Fruit fly (Drosophila melanogaster): ENCODE measurements around the gene CG11670.

CG11670 gene

dm6 chr3R:13017623-13018036 lies 24.2 kb upstream of the CG11670 start:
- TF ChIP-seq CG17801 (GFP tag; optimal IDR thresholded peaks at IDR 0.05; ENCODE audit: partially characterized antibody): no peak

- TF ChIP-seq CG17801 (GFP tag; optimal IDR thresholded peaks at IDR 0.05; ENCODE audit: partially characterized antibody): no peak
Observed at dm6 chr3R:13018284-13018900, 23.5 kb upstream of the CG11670 start.

DNA sequence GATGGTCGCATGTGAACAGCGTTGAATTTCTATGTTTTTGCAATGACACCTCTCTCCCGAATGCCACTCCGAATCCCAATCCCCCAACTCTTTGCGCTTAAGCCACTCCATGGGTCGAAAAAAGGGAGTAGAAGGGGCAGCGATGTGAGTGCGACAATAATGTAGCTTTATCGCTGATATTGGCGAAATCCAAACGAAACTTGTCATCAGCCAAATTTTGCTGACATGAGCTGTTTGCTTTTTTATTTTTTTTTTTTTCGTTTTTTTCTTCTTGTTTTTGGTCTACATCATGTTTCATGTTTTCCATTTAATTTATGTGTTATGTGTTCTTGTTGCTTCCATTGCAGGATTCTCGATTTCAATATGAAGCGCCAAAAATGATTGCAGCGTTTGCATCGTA lies 22.9 kb upstream of the CG11670 start:
- TF ChIP-seq CG17801 (GFP tag; optimal IDR thresholded peaks at IDR 0.05; ENCODE audit: partially characterized antibody): peak; percentile 18

DNA sequence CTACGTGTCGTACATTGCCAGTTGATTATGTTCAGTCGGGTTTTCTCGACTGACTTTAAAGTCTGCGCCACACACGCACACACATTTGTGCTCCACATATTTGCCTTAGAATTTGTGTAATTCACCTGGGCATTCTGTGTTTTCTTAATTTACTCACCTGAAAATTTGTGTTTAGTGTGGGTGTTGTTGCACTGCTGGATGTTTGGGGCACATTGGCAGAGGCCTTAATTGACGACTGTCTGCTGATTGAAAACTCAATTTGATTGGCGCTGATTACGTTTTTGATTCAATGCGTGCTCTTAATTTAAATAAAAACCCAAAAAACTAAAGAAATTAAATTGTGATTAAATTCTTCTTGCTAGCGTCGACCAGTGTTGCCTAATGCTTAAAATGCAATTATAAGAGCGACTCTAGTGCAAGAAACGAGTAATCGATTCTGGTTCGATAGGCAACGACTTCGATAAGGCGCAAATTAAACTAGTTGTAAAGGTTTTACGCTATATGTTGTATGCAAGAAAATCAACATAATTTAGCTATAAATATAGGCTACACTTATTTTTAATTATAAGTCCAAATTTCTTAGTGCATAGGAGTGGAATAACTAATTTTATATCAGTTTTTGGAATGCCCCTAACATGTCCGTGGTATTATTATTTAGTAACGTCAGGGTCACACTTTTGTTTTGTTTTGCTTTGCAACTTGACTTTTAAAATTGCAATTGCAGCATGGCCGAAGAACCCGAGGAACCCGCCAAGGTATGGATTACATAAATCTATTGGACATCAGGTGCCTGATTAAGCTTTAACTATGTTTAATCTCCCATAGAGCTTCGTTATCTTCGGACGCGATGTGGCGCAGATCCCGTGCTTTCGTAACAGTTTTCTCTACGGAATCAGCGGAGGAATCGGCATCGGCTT lies 11.3 kb upstream of the CG11670 start, which contains the start of the genes CG46281 and CG46280:
Gene CG46281, minus strand, starts transcription at position 51 of the 917 bp plus-strand sequence.
Gene CG46280, minus strand, starts transcription at position 403 of the 917 bp plus-strand sequence.
- peak; percentile 49 for TF ChIP-seq CG17801 (GFP tag; optimal IDR thresholded peaks at IDR 0.05; ENCODE audit: partially characterized antibody)

dm6 chr3R:13032323-13032722 lies 9.5 kb upstream of the CG11670 start, which contains the start of gene ry:
Gene ry (plus strand): TSS chr3R:13032528.
- no peak for TF ChIP-seq CG17801 (GFP tag; optimal IDR thresholded peaks at IDR 0.05; ENCODE audit: partially characterized antibody)

dm6 chr3R:13032975-13033445 lies 8.8 kb upstream of the CG11670 start:
- TF ChIP-seq CG17801 (GFP tag; optimal IDR thresholded peaks at IDR 0.05; ENCODE audit: partially characterized antibody): peak; percentile 34

dm6 chr3R:13033670-13034069 lies 8.2 kb upstream of the CG11670 start:
- no peak for TF ChIP-seq CG17801 (GFP tag; optimal IDR thresholded peaks at IDR 0.05; ENCODE audit: partially characterized antibody)

DNA sequence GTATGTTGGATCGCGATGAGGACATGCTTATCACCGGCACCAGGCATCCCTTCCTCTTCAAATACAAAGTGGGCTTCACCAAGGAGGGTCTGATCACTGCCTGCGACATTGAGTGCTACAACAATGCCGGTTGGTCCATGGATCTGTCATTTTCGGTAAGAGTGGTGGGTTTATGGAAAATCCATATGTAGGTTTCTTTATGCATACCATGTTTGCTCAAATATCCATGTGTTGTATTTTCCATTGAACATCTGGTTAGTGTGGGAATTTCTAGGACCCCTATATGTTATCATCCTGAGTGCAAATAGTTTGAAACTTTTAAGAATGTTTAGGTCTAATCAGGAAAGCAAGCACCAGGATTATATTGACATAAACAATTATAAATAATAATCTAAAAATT lies 5.8 kb upstream of the CG11670 start:
- no peak for TF ChIP-seq CG17801 (GFP tag; optimal IDR thresholded peaks at IDR 0.05; ENCODE audit: partially characterized antibody)

DNA sequence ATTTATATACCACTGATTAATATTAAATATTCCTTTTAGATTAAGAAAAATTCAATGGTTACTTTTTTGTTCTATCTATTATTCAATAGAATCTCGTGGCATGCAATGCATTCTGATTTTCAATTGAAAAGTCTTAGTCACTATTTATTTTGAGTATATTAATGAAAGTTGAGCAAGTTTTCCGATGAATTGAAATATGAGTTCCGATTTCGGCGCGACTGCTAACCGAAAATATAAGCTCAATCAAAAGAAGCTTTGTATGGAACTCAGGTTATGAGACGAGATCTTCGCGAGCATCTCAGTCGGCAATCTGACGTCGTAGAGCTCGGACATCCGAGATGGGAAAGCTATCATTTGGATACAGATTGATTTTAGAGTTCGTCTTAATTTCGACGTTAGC lies 3.8 kb upstream of the CG11670 start, which contains the start of gene CG11668:
Gene CG11668, plus strand, starts transcription at position 301 of the 400 bp plus-strand sequence.
- TF ChIP-seq CG17801 (GFP tag; optimal IDR thresholded peaks at IDR 0.05; ENCODE audit: partially characterized antibody): no peak

DNA sequence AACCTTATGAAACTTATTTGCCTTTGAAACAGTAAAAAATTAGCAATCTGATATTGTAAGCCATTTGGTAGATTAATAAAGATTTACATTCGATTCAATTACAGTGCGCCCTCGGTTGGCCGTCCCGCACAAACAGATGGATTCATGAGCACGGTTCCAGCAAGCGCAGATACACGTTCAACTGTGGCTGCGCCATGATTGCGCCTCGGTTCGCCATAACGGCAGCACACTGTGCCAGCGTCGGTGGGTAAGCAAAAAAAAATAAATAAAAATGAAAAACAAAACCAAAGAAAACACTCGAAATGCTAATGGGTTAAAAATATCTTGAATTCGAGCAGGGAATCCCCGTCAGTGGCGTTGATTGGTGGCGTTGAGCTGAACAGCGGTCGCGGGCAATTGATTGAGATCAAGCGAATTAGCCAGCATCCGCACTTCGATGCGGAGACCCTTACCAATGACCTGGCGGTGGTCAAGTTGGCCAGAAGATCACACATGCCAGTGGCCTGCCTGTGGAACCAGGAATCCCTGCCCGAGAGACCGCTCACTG lies 2.7 kb upstream of the CG11670 start:
- no peak for TF ChIP-seq CG17801 (GFP tag; optimal IDR thresholded peaks at IDR 0.05; ENCODE audit: partially characterized antibody)

dm6 chr3R:13042258-13043032 lies 595 bp downstream of the CG11670 start, which contains the start of gene snk:
Gene snk (minus strand): TSS chr3R:13042770.
- TF ChIP-seq CG17801 (GFP tag; optimal IDR thresholded peaks at IDR 0.05; ENCODE audit: partially characterized antibody): no peak

dm6 chr3R:13043857-13044256 lies 2.0 kb downstream of the CG11670 start, which contains the start of gene CG45122:
Gene CG45122 (plus strand): TSS chr3R:13044157.
- TF ChIP-seq CG17801 (GFP tag; optimal IDR thresholded peaks at IDR 0.05; ENCODE audit: partially characterized antibody): no peak

DNA sequence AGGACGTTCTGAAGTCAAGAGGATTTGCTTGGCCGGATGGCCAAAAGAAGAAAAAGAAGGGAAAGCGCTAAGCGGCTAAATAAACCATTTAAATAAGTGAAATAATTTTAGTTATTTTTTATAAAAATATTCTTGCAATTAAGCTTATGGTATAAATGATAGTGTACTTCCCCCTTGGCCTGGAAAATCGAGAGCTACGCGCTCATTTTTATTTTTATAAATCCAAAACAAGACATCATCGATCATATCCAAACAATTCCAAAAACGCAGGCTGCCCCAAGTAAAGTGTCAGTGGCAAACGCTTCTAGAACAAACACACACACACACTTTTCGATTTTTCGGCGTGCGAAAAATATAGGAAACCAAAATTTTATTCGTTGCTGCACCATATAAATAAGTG lies 2.6 kb downstream of the CG11670 start, which contains the start of gene Hsc70-2:
Gene Hsc70-2, plus strand, starts transcription at position 301 of the 400 bp plus-strand sequence.
- TF ChIP-seq CG17801 (GFP tag; optimal IDR thresholded peaks at IDR 0.05; ENCODE audit: partially characterized antibody): no peak

DNA sequence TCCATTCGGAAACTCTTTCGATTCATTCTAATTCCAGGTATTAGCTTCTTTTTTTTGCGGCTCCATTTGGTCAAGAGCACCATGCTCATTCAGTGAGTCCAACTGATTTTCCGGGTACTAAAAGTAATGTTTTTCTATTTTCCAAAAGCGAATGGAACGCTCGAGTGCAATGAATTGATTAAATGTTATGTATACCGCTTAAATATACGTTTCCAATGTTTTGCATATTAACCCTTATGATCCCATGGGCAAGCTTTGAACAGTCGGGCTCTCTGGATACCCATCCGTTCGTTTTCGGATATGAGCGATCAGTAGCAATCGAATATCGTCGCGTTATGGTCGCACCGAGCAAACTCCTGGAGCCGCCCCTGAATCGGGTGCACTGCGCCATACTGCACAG lies 5.6 kb downstream of the CG11670 start, which contains the start of gene CG31157:
Gene CG31157, plus strand, starts transcription at position 301 of the 400 bp plus-strand sequence.
- TF ChIP-seq CG17801 (GFP tag; optimal IDR thresholded peaks at IDR 0.05; ENCODE audit: partially characterized antibody): no peak

Measured in ovary, adult (tissue).